Worm (Caenorhabditis elegans) whole organism, L2 larva: ENCODE results near the gene pudl-2.

Experiments
- F13H6.1 ChIP-seq: sonication (generic microtip); optimal IDR thresholded peaks from 2 replicates; lab custom pipeline; 2016; ENCODE audit warnings: missing genetic modification characterization, missing compliant biosample characterization
- Y55F3AM.14 ChIP-seq: fragments of 200-800 bp; sonication (Bioruptor generic); optimal IDR thresholded peaks from 2 replicates; lab custom pipeline; 2018; ENCODE audit warnings: mild to moderate bottlenecking, missing genetic modification characterization, missing compliant biosample characterization
- ZK546.5 ChIP-seq: sonication (generic microtip); optimal IDR thresholded peaks from 2 replicates; lab custom pipeline; 2017; ENCODE audit warnings: missing biosample characterization, missing genetic modification characterization
- alr-1 ChIP-seq: fragments of 150-350 bp; optimal IDR thresholded peaks from 2 replicates; lab custom pipeline; 2014; ENCODE audit warnings: missing biosample characterization, missing genetic modification characterization
- ama-1 ChIP-seq: fragments of 150-350 bp; optimal IDR thresholded peaks from 2 replicates; lab custom pipeline; 2018; ENCODE audit warnings: inconsistent platforms
- blmp-1 ChIP-seq: sonication (generic microtip); optimal IDR thresholded peaks from 2 replicates; lab custom pipeline; 2017; ENCODE audit warnings: missing genetic modification characterization, mild to moderate bottlenecking, missing compliant biosample characterization, antibody characterized with exemption, moderate library complexity; ENCODE audit not compliant: insufficient read depth
- ceh-82 ChIP-seq: fragments of 150-350 bp; optimal IDR thresholded peaks from 2 replicates; lab custom pipeline; 2014; ENCODE audit warnings: missing biosample characterization, missing genetic modification characterization
- crh-2 ChIP-seq: sonication (generic microtip); optimal IDR thresholded peaks from 2 replicates; lab custom pipeline; 2017; ENCODE audit warnings: missing biosample characterization, missing genetic modification characterization
- egl-27 ChIP-seq: sonication (generic microtip); optimal IDR thresholded peaks from 3 replicates; lab custom pipeline; 2017; ENCODE audit warnings: missing biosample characterization, missing genetic modification reagents, missing genetic modification characterization
- elt-3 ChIP-seq: sonication (generic microtip); optimal IDR thresholded peaks from 2 replicates; lab custom pipeline; 2017; ENCODE audit warnings: missing biosample characterization, missing genetic modification characterization
- fos-1 ChIP-seq: fragments of 150-350 bp; optimal IDR thresholded peaks from 2 replicates; lab custom pipeline; 2014; ENCODE audit warnings: missing biosample characterization, missing genetic modification characterization
- gmeb-1 ChIP-seq: fragments of 150-350 bp; optimal IDR thresholded peaks from 2 replicates; lab custom pipeline; 2014; ENCODE audit warnings: missing biosample characterization, missing genetic modification characterization
- lin-13 ChIP-seq: fragments of 150-350 bp; optimal IDR thresholded peaks from 2 replicates; lab custom pipeline; 2014; ENCODE audit warnings: missing biosample characterization, missing genetic modification reagents, missing genetic modification characterization
- lin-39 ChIP-seq: fragments of 150-350 bp; optimal IDR thresholded peaks from 2 replicates; lab custom pipeline; 2014; ENCODE audit warnings: missing biosample characterization, missing genetic modification reagents, missing genetic modification characterization
- lsy-2 ChIP-seq, 2 experiments: fragments of 150-350 bp in 1 of 2; sonication (generic microtip) in 1 of 2; optimal IDR thresholded peaks; 2 replicates each; lab custom pipeline; 2014 to 2017; ENCODE audit warnings: missing biosample characterization in 2 of 2, missing genetic modification characterization in 2 of 2
- mab-5 ChIP-seq: fragments of 150-350 bp; optimal IDR thresholded peaks from 2 replicates; lab custom pipeline; 2014; ENCODE audit warnings: missing biosample characterization, missing genetic modification characterization
- mbf-1 ChIP-seq: sonication (generic microtip); optimal IDR thresholded peaks from 2 replicates; lab custom pipeline; 2017; ENCODE audit warnings: missing biosample characterization, missing genetic modification characterization
- mdl-1 ChIP-seq, 2 experiments: fragments of 150-350 bp in 1 of 2; sonication (generic microtip) in 1 of 2; optimal IDR thresholded peaks; 2 replicates each; lab custom pipeline; 2017; ENCODE audit warnings: missing biosample characterization in 2 of 2, missing genetic modification characterization in 2 of 2
- nhr-10 ChIP-seq: sonication (generic microtip); optimal IDR thresholded peaks from 2 replicates; lab custom pipeline; 2017; ENCODE audit warnings: missing biosample characterization, missing genetic modification characterization
- nhr-11 ChIP-seq: fragments of 150-350 bp; optimal IDR thresholded peaks from 2 replicates; lab custom pipeline; 2014; ENCODE audit warnings: missing biosample characterization, missing genetic modification characterization
- nhr-12 ChIP-seq: fragments of 150-350 bp; optimal IDR thresholded peaks from 2 replicates; lab custom pipeline; 2014; ENCODE audit warnings: missing biosample characterization, missing genetic modification characterization
- nhr-129 ChIP-seq: fragments of 150-350 bp; optimal IDR thresholded peaks from 2 replicates; lab custom pipeline; 2014; ENCODE audit warnings: missing biosample characterization, missing genetic modification characterization
- nhr-23 ChIP-seq: fragments of 150-350 bp; optimal IDR thresholded peaks from 2 replicates; lab custom pipeline; 2014; ENCODE audit warnings: missing biosample characterization, missing genetic modification reagents, missing genetic modification characterization
- nhr-237 ChIP-seq: fragments of 150-350 bp; optimal IDR thresholded peaks from 2 replicates; lab custom pipeline; 2014; ENCODE audit warnings: missing biosample characterization, missing genetic modification characterization
- nhr-25 ChIP-seq: fragments of 150-350 bp; sonication (generic microtip); optimal IDR thresholded peaks from 3 replicates; lab custom pipeline; 2014; ENCODE audit warnings: missing biosample characterization, missing genetic modification characterization
- nhr-6 ChIP-seq: fragments of 150-350 bp; optimal IDR thresholded peaks from 2 replicates; lab custom pipeline; 2014; ENCODE audit warnings: missing biosample characterization, missing genetic modification characterization
- nhr-77 ChIP-seq: fragments of 150-350 bp; optimal IDR thresholded peaks from 2 replicates; lab custom pipeline; 2014; ENCODE audit warnings: missing biosample characterization, missing genetic modification characterization
- peb-1 ChIP-seq: fragments of 150-350 bp; optimal IDR thresholded peaks from 2 replicates; lab custom pipeline; 2014; ENCODE audit warnings: missing biosample characterization, missing genetic modification characterization
- sem-4 ChIP-seq: fragments of 150-350 bp; optimal IDR thresholded peaks from 2 replicates; lab custom pipeline; 2014; ENCODE audit warnings: missing biosample characterization, missing genetic modification reagents, missing genetic modification characterization
- skn-1 ChIP-seq: sonication (generic microtip); optimal IDR thresholded peaks from 2 replicates; lab custom pipeline; 2017; ENCODE audit warnings: missing biosample characterization, missing genetic modification characterization
- sma-3 ChIP-seq: sonication (generic microtip); optimal IDR thresholded peaks from 2 replicates; lab custom pipeline; 2016; ENCODE audit warnings: missing genetic modification reagents, missing genetic modification characterization, missing compliant biosample characterization
- unc-39 ChIP-seq: fragments of 150-350 bp; optimal IDR thresholded peaks from 2 replicates; lab custom pipeline; 2014; ENCODE audit warnings: missing biosample characterization, missing genetic modification characterization
- unc-55 ChIP-seq: fragments of 150-350 bp; sonication (generic microtip); optimal IDR thresholded peaks from 3 replicates; lab custom pipeline; 2014; ENCODE audit warnings: missing biosample characterization, missing genetic modification reagents, missing genetic modification characterization
- ztf-1 ChIP-seq: fragments of 200-800 bp; sonication (Bioruptor generic); conservative IDR thresholded peaks from 2 replicates; pipeline ENCODE4 v1.3.6; 2022; ENCODE audit warnings: missing genetic modification characterization, missing compliant biosample characterization
- ztf-11 ChIP-seq: sonication (generic microtip); optimal IDR thresholded peaks from 2 replicates; lab custom pipeline; 2017; ENCODE audit warnings: missing biosample characterization, missing genetic modification characterization
- ztf-4 ChIP-seq: fragments of 150-350 bp; optimal IDR thresholded peaks from 2 replicates; lab custom pipeline; 2014; ENCODE audit warnings: missing biosample characterization, missing genetic modification characterization

pudl-2 gene

DNA sequence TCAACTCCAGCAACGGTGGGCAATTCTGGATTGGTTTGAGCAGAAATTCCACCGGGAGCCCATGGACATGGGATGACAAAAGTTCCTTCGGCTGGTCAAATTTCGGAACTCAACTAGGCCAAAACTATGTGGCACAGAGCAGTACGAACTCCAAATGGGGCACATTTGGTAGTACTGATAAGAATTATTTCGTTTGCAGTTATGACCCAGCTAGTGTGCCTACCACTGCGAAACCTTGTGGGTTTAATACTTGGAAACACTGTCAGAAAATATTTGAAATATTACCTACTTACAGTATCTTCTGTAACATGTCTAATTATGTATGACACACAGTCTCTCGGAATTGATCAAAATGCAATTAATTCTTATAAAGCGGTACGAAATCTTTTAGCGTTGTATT, 8.3 kb upstream of the pudl-2 start:
- TF ChIP-seq nhr-12 (tag; lab: Kevin White, UChicago) (no peak), crh-2 (tag; lab: Kevin White, UChicago) (no peak), nhr-25 (tag; lab: Kevin White, UChicago) (no peak), alr-1 (no peak), blmp-1 (no peak), F13H6.1 (tag; lab: Kevin White, UChicago) (no peak), ZK546.5 (tag; lab: Kevin White, UChicago) (no peak), nhr-11 (tag; lab: Kevin White, UChicago) (no peak), sma-3 (GFP tag; lab: Kevin White, UChicago) (no peak), lin-39 (tag; lab: Kevin White, UChicago) (no peak), lin-13 (no peak), ztf-11 (tag; lab: Kevin White, UChicago) (no peak), nhr-237 (tag; lab: Kevin White, UChicago) (no peak), gmeb-1 (no peak), ztf-4 (tag; lab: Kevin White, UChicago) (no peak), mdl-1 (tag; optimal IDR thresholded peaks at IDR 0.05; lab: Kevin White, UChicago) (no peak), peb-1 (tag; lab: Kevin White, UChicago) (no peak)

DNA sequence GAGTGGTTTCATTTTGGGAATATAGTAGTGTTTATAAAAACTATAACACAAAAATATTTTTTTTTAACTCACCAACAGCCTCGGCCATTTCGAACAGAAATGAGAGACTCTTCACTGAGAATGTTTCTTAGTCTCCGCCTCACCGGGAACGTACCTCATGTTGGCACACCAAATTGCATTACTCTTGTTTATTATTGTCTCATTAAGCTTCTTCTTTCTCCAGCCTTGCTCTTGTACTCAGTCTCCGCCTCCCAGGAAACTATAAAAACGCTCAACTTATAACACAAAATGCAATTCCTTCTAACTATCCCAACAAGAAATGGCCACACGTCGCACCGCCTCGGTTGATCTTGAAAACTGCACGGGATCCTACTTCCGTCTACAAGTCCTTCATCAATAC, 2.0 kb upstream of the pudl-2 start, which contains the start of the genes Y54G2A.48 and pudl-1:
Gene Y54G2A.48 (minus strand): TSS at position 101 of the 400 bp plus-strand sequence.
Gene pudl-1 (plus strand): TSS at position 320 of the 400 bp plus-strand sequence.
- TF ChIP-seq lsy-2 (tag; optimal IDR thresholded peaks at IDR 0.05; lab: Kevin White, UChicago) (no peak), unc-39 (tag; lab: Kevin White, UChicago) (no peak), nhr-23 (tag; lab: Kevin White, UChicago) (no peak)

DNA sequence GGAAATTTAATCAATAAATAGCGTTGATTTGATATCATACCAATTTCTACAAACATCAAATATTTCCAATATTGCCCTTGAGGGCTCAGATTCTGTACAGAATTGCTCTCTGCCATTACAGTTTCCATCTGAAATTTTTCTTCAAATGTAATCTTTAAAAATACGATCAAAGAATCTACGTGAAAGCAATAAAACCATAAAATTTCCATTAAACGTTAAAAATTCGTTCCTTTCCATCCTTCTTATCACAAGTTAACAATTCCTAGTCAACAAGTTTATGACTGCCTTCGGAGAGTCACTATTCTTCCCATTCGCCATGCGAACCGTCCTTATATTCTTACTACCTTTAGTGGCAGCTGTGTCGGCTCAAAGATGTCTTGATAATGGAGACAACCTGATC, 748 bp downstream of the pudl-2 start, which contains the start of gene clec-82:
Gene clec-82 (plus strand): TSS at position 301 of the 400 bp plus-strand sequence.
- no peak for TF ChIP-seq Y55F3AM.14
- TF ChIP-seq nhr-237 (tag; lab: Kevin White, UChicago): no peak
- TF ChIP-seq nhr-129 (tag; lab: Kevin White, UChicago): no peak
- no peak for TF ChIP-seq skn-1 (tag; lab: Kevin White, UChicago)
- TF ChIP-seq egl-27 (tag; lab: Kevin White, UChicago): no peak
- no peak for TF ChIP-seq ceh-82 (tag; lab: Kevin White, UChicago)
- TF ChIP-seq F13H6.1 (tag; lab: Kevin White, UChicago): no peak
- TF ChIP-seq gmeb-1: no peak
- no peak for TF ChIP-seq ztf-1
- no peak for TF ChIP-seq ztf-11 (tag; lab: Kevin White, UChicago)
- no peak for TF ChIP-seq nhr-25 (tag; lab: Kevin White, UChicago)
- TF ChIP-seq mab-5 (tag; lab: Kevin White, UChicago): no peak
- no peak for TF ChIP-seq sma-3 (GFP tag; lab: Kevin White, UChicago)
- no peak for TF ChIP-seq nhr-12 (tag; lab: Kevin White, UChicago)
- TF ChIP-seq elt-3 (tag; lab: Kevin White, UChicago): no peak
- TF ChIP-seq mbf-1 (tag; lab: Kevin White, UChicago): no peak
- TF ChIP-seq, all 48 proteins: peak for 0

DNA sequence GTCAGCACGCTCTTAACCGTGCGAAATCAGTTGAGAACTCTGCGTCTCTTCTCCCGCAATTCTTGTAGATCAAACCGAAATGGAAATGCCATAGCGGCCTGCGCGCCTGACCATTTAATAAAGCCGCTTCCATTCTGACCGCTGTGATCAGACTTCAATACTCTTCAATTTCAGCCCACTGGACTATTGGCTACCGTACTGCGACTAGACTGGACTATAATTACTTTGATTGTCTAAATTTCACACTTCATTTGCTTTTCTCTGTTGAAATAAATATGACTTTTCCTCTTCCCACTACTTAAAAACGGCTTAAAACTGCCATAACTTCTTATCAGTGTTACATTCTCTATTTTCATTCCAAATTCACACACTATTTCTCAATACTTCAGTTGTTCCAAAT, 3.7 kb downstream of the pudl-2 start, which contains the start of gene Y54G2A.7:
Gene Y54G2A.7 (plus strand): TSS at position 301 of the 400 bp plus-strand sequence.
- TF ChIP-seq lin-39 (tag; lab: Kevin White, UChicago) (no peak), lin-13 (no peak), nhr-237 (tag; lab: Kevin White, UChicago) (no peak), mbf-1 (tag; lab: Kevin White, UChicago) (no peak), nhr-77 (tag; lab: Kevin White, UChicago) (no peak)

DNA sequence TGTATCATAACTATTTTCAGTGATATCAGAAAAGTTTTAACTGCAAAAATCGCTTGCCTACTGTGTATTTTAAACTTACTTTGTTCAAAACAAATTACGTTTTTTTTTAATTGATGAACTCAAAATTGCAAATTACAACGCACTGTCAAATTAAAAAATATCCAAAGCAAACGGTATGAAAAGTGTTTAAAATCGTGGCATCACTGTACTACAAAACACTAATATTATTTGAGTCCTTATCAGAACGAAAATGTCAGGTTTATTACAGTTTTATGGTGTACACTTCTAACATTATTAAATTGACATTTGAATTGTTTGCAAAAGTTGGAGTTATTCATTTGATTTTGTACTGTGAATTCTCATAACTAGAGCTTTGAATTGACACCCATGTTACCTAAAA, 6.6 kb downstream of the pudl-2 start, which contains the start of gene clec-83:
Gene clec-83 (minus strand): TSS at position 213 of the 400 bp plus-strand sequence.
- TF ChIP-seq peb-1 (tag; lab: Kevin White, UChicago) (no peak), ama-1 (lab: Kevin White, UChicago) (no peak), lin-39 (tag; lab: Kevin White, UChicago) (no peak), egl-27 (tag; lab: Kevin White, UChicago) (no peak), fos-1 (peak; percentile 39)

DNA sequence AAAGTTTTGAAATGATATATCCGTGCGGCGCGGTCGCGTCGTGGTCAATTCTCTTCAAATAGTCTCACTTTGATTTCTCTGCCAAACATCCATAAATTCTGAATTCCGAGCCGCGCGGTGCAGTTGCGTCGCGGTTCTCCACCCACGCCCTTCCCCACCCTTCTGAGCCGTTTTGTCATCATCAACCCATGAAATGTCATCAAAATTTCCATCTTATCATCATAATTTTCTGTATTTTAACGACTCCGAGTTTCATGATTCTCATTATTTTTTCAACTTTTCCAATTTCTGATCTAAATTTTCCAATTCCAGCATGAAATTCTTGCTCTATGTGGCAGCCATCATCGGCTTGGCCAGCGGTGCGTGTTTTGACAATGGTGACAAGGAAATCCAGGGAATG, 7.5 kb downstream of the pudl-2 start, which contains the start of gene clec-84:
Gene clec-84 (plus strand): TSS at position 301 of the 400 bp plus-strand sequence.
- TF ChIP-seq sem-4 (tag; lab: Kevin White, UChicago) (no peak), ama-1 (lab: Kevin White, UChicago) (no peak), ztf-1 (no peak), lsy-2 (tag; optimal IDR thresholded peaks at IDR 0.05; lab: Kevin White, UChicago) (no peak), fos-1 (no peak), alr-1 (no peak), ztf-4 (tag; lab: Kevin White, UChicago) (no peak), nhr-10 (no peak), nhr-6 (tag; lab: Kevin White, UChicago) (no peak), unc-55 (no peak), ztf-11 (tag; lab: Kevin White, UChicago) (no peak), nhr-23 (tag; lab: Kevin White, UChicago) (no peak)
